Worm (Caenorhabditis elegans) whole organism, L4/young adult: Measurements from ENCODE around the gene clec-22.

ENCODE experiments used
- W03F9.2 ChIP-seq: fragments of 150-350 bp; optimal IDR thresholded peaks from 2 replicates; lab custom pipeline; 2014; ENCODE audit warnings: missing biosample characterization, missing genetic modification characterization
- dao-5 ChIP-seq: sonication (generic microtip); optimal IDR thresholded peaks from 2 replicates; lab custom pipeline; 2016; ENCODE audit warnings: missing genotype, missing genetic modification characterization, moderate library complexity, missing compliant biosample characterization
- him-1 ChIP-seq: sonication (generic microtip); optimal IDR thresholded peaks from 2 replicates; lab custom pipeline; 2016; ENCODE audit warnings: missing genotype, missing genetic modification reagents, missing genetic modification characterization, missing compliant biosample characterization

Gene clec-22

ce11 chrV:16857977-16858479 lies at the start of gene clec-22, which contains the start of gene clec-31:
clec-22 (plus strand) TSS chrV:16858429.
clec-31 (minus strand) TSS chrV:16858077.
- TF ChIP-seq him-1 (tag; lab: Kevin White, UChicago) (no peak), W03F9.2 (tag; lab: Kevin White, UChicago) (no peak), dao-5 (no peak)

- TF ChIP-seq dao-5 = no peak
- TF ChIP-seq him-1 (tag; lab: Kevin White, UChicago) = no peak
- TF ChIP-seq W03F9.2 (tag; lab: Kevin White, UChicago) = no peak
These were observed 46.4 kb upstream of the clec-22 start for ce11 chrV:16811841-16812240.

DNA sequence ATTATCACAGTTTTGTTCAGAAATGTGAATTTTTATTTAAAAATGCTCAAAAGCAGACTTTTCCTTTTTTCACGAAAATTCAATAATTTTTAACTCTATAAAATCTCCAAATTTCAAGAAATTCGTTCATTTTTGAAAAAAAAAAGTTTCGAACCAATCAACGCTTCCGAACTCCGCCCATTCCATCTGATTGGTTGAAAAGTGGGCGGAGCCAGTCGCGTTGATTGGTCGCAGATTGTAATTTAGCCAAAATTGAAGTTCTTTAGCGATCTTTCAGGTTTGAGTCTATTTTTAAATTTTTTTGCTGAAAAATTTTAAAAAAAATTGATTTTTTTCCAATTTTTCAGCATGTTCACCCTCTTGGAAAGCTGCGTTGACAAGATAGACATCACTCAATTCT lies 45.9 kb upstream of the clec-22 start:
- TF ChIP-seq dao-5 = no peak
- no peak for TF ChIP-seq him-1 (tag; lab: Kevin White, UChicago)
- no peak for TF ChIP-seq W03F9.2 (tag; lab: Kevin White, UChicago)

- TF ChIP-seq dao-5 (no peak), W03F9.2 (tag; lab: Kevin White, UChicago) (no peak), him-1 (tag; lab: Kevin White, UChicago) (no peak)
These were observed 43.6 kb upstream of the clec-22 start for ce11 chrV:16814541-16815207.

DNA sequence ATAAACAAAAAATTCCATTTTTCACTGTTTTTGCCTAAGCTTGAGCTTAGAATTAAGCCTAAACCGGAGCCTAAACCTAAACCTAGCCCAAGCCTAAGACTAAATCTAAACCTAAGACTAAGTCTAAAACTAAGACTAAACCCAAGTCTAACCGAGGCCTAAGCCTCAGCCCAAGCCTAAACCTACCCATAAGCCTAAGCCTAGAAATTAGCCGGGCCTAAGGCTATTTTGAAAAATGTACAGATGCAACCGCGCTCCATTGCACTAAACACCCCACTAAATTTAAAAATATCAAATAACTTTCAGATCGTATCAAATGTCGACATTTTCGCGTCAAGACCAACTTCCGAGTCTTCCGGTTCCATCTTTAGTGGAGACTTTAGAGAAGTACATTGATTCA lies 43.0 kb upstream of the clec-22 start, which contains the start of gene T20B3.1:
T20B3.1 (plus strand) TSS at position 301 of the 400 bp plus-strand sequence.
- TF ChIP-seq him-1 (tag; lab: Kevin White, UChicago) (no peak), W03F9.2 (tag; lab: Kevin White, UChicago) (no peak), dao-5 (no peak)

DNA sequence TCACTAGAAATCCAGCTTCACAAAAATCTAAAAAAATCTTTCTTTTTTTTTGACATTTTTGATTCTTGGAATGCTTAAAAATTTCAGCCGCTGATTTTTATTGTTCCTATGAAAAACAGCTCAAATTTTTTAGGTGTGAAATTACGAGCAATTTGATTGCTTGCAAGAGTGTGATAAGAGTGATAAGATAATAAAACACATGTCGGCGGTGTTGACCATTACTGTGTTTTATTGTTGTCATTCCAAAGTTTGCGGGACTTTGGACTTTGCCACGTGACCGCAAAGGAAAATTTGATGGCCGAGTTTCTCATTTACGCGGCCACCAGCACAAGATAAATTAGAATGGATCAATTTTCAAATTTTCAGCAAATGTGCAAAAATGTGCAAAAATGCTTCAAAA lies 41.5 kb upstream of the clec-22 start:
- TF ChIP-seq W03F9.2 (tag; lab: Kevin White, UChicago) (no peak), dao-5 (no peak), him-1 (tag; lab: Kevin White, UChicago) (no peak)

ce11 chrV:16821270-16821737 lies 36.9 kb upstream of the clec-22 start, which contains the start of gene T20B3.14:
T20B3.14 (minus strand) TSS chrV:16821320.
- TF ChIP-seq W03F9.2 (tag; lab: Kevin White, UChicago) (no peak), him-1 (tag; lab: Kevin White, UChicago) (no peak), dao-5 (no peak)

- TF ChIP-seq dao-5 = no peak
- TF ChIP-seq W03F9.2 (tag; lab: Kevin White, UChicago) = no peak
- no peak for TF ChIP-seq him-1 (tag; lab: Kevin White, UChicago)
These were observed 30.7 kb upstream of the clec-22 start, which contains the start of gene srh-216 for ce11 chrV:16827485-16827884. srh-216 (minus strand) TSS chrV:16827585.

ce11 chrV:16829396-16829795 lies 28.8 kb upstream of the clec-22 start, which contains the start of gene srh-214:
srh-214 (minus strand) TSS chrV:16829755.
- TF ChIP-seq dao-5 = no peak
- TF ChIP-seq him-1 (tag; lab: Kevin White, UChicago) = no peak
- TF ChIP-seq W03F9.2 (tag; lab: Kevin White, UChicago) = no peak

ce11 chrV:16831310-16831709 lies 26.9 kb upstream of the clec-22 start:
- TF ChIP-seq him-1 (tag; lab: Kevin White, UChicago) = no peak
- no peak for TF ChIP-seq dao-5
- no peak for TF ChIP-seq W03F9.2 (tag; lab: Kevin White, UChicago)

DNA sequence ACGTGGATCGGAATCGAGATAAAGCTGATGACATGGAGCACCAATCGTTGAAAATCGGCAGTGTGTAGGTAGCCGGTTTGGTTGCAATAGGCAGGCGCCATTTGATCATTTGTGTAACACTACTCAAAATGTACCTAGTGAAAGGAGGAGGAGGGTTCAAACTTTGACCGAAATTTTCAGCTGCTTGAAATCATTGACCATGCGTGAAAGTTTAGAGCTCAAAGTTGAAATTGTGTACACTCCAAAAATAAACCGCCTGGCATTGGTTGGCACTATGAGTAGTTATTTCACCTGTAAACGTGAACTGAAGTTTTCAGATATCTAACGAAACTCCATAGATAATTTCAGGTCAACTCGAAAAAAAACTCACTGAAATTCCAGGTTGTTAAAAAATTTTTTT lies 26.3 kb upstream of the clec-22 start, which contains the start of gene srh-215:
srh-215 (minus strand) TSS at position 101 of the 400 bp plus-strand sequence.
- no peak for TF ChIP-seq dao-5
- TF ChIP-seq him-1 (tag; lab: Kevin White, UChicago) = no peak
- no peak for TF ChIP-seq W03F9.2 (tag; lab: Kevin White, UChicago)

ce11 chrV:16832865-16833264 lies 25.4 kb upstream of the clec-22 start, which contains the start of gene phy-3:
phy-3 (plus strand) TSS chrV:16833165.
- TF ChIP-seq W03F9.2 (tag; lab: Kevin White, UChicago) (no peak), dao-5 (no peak), him-1 (tag; lab: Kevin White, UChicago) (no peak)

ce11 chrV:16833672-16834071 lies 24.6 kb upstream of the clec-22 start:
- TF ChIP-seq dao-5 = no peak

DNA sequence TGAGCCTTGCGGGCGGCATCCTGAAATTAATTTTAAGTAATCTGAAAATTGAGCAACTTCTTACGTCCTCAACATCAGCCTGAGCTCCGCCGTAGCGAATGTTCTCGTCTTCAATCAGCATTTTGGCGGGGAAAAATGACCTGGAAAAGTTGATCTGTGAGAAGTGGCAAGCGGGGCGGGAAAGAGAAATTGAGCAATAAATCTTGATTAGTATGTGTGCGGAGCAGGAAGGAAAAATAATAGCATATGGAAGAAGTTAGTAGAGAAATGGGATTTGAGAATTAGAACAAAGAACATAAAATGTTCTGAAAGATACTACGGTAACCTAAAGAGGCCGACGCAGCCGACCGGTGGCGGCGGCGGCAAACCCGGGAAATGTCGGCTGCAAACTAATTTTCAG lies 23.2 kb upstream of the clec-22 start, which contains the start of gene tni-3:
tni-3 (minus strand) TSS at position 140 of the 400 bp plus-strand sequence.
- TF ChIP-seq dao-5 = no peak
